Fruit fly (Drosophila melanogaster): ENCODE measurements around the gene Cog3.

The Cog3 gene

dm6 chr2L:3477057-3477755 lies 20.3 kb upstream of the Cog3 start:
- TF ChIP-seq CG5204 (GFP tag; optimal IDR thresholded peaks at IDR 0.05) (peak; percentile 66), Hr96 (GFP tag; optimal IDR thresholded peaks at IDR 0.05) (peak; percentile 28), CG1620 (GFP tag; optimal IDR thresholded peaks at IDR 0.05) (no peak), kay (GFP tag; ENCODE audit: borderline replicate concordance) (no peak), CG7045 (GFP tag; optimal IDR thresholded peaks at IDR 0.05) (peak; percentile 52), pad (GFP tag; optimal IDR thresholded peaks at IDR 0.05) (no peak), cnc (optimal IDR thresholded peaks at IDR 0.05) (peak in 1 of 2 experiments; percentile 8), Clk (GFP tag; optimal IDR thresholded peaks at IDR 0.05) (no peak), CG33017 (tag; optimal IDR thresholded peaks at IDR 0.05) (no peak), CG7101 (tag; optimal IDR thresholded peaks at IDR 0.05) (no peak), tj (GFP tag; optimal IDR thresholded peaks at IDR 0.05) (no peak), cic (GFP tag; optimal IDR thresholded peaks at IDR 0.05) (no peak), toe (GFP tag; optimal IDR thresholded peaks at IDR 0.05) (no peak), CG12768 (GFP tag; optimal IDR thresholded peaks at IDR 0.05) (no peak), Mnt (GFP tag; optimal IDR thresholded peaks at IDR 0.05) (no peak), CG14711 (tag; optimal IDR thresholded peaks at IDR 0.05) (no peak), bab1 (GFP tag; optimal IDR thresholded peaks at IDR 0.05) (peak; percentile 7), ovo (GFP tag; optimal IDR thresholded peaks at IDR 0.05) (no peak), Crg-1 (GFP tag; optimal IDR thresholded peaks at IDR 0.05) (no peak), CG11617 (GFP tag; optimal IDR thresholded peaks at IDR 0.05) (peak; percentile 24)

DNA sequence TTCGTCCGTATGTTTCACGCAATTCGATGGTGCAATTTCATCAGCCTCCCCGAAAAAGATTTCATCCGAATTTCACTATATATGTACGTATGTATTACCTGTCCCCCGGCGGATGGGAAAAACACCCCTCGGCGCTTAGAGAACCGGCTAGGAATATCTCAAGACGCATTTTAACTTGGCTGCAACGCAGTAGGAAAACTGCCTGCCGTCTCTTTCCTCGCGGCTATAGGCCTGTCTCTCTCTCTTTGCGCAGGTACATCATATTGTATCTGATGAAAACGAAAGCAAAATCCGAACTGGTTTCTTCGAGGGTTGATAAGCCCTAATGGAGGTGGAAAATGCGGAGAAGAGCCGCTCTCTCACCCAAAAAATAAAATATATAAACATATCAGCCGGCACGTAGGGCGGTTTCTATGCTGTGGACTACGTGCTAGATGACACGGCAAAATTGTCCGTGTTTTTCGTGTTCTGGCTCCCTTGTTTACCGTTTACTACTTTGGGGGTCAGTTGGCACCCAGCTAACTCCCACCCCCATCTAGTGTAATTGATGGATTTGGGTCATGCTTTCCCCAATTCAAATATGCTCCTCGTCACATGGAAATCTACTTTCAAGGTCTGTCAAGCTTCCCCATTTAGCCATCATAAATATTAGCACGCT lies 19.7 kb upstream of the Cog3 start:
- no peak for TF ChIP-seq kay (GFP tag; ENCODE audit: borderline replicate concordance)
- TF ChIP-seq CG5204 (GFP tag; optimal IDR thresholded peaks at IDR 0.05): no peak
- peak; percentile 64 to 78 for TF ChIP-seq cnc (optimal IDR thresholded peaks at IDR 0.05)
- no peak for TF ChIP-seq toe (GFP tag; optimal IDR thresholded peaks at IDR 0.05)
- no peak for TF ChIP-seq Clk (GFP tag; optimal IDR thresholded peaks at IDR 0.05)
- no peak for TF ChIP-seq Hr96 (GFP tag; optimal IDR thresholded peaks at IDR 0.05)
- no peak for TF ChIP-seq CG12768 (GFP tag; optimal IDR thresholded peaks at IDR 0.05)
- TF ChIP-seq CG14711 (tag; optimal IDR thresholded peaks at IDR 0.05): no peak
- TF ChIP-seq CG1620 (GFP tag; optimal IDR thresholded peaks at IDR 0.05): no peak
- peak; percentile 19 for TF ChIP-seq Mnt (GFP tag; optimal IDR thresholded peaks at IDR 0.05)

- TF ChIP-seq Clk (GFP tag; optimal IDR thresholded peaks at IDR 0.05): no peak
- no peak for TF ChIP-seq CG33017 (tag; optimal IDR thresholded peaks at IDR 0.05)
- no peak for TF ChIP-seq CG14711 (tag; optimal IDR thresholded peaks at IDR 0.05)
- no peak for TF ChIP-seq tj (GFP tag; optimal IDR thresholded peaks at IDR 0.05)
- no peak for TF ChIP-seq CG11617 (GFP tag; optimal IDR thresholded peaks at IDR 0.05)
- TF ChIP-seq ovo (GFP tag; optimal IDR thresholded peaks at IDR 0.05): no peak
- TF ChIP-seq CG12768 (GFP tag; optimal IDR thresholded peaks at IDR 0.05): no peak
- no peak for TF ChIP-seq cnc (optimal IDR thresholded peaks at IDR 0.05)
- no peak for TF ChIP-seq Hr96 (GFP tag; optimal IDR thresholded peaks at IDR 0.05)
- TF ChIP-seq Crg-1 (GFP tag; optimal IDR thresholded peaks at IDR 0.05): no peak
- no peak for TF ChIP-seq bab1 (GFP tag; optimal IDR thresholded peaks at IDR 0.05)
- TF ChIP-seq CG5204 (GFP tag; optimal IDR thresholded peaks at IDR 0.05): no peak
- no peak for TF ChIP-seq CG1620 (GFP tag; optimal IDR thresholded peaks at IDR 0.05)
- TF ChIP-seq Mnt (GFP tag; optimal IDR thresholded peaks at IDR 0.05): no peak
- no peak for TF ChIP-seq kay (GFP tag; ENCODE audit: borderline replicate concordance)
- TF ChIP-seq cic (GFP tag; optimal IDR thresholded peaks at IDR 0.05): no peak
- no peak for TF ChIP-seq pad (GFP tag; optimal IDR thresholded peaks at IDR 0.05)
Observed at dm6 chr2L:3475948-3476347, 19.1 kb upstream of the Cog3 start.

- TF ChIP-seq Hr96 (GFP tag; optimal IDR thresholded peaks at IDR 0.05) (no peak), Crg-1 (GFP tag; optimal IDR thresholded peaks at IDR 0.05) (no peak), ovo (GFP tag; optimal IDR thresholded peaks at IDR 0.05) (no peak), CG7045 (GFP tag; optimal IDR thresholded peaks at IDR 0.05) (no peak), toe (GFP tag; optimal IDR thresholded peaks at IDR 0.05) (no peak), bab1 (GFP tag; optimal IDR thresholded peaks at IDR 0.05) (no peak), CG7101 (tag; optimal IDR thresholded peaks at IDR 0.05) (no peak), pad (GFP tag; optimal IDR thresholded peaks at IDR 0.05) (no peak), CG14711 (tag; optimal IDR thresholded peaks at IDR 0.05) (no peak), Mnt (GFP tag; optimal IDR thresholded peaks at IDR 0.05) (no peak), tj (GFP tag; optimal IDR thresholded peaks at IDR 0.05) (no peak), Clk (GFP tag; optimal IDR thresholded peaks at IDR 0.05) (no peak), CG1620 (GFP tag; optimal IDR thresholded peaks at IDR 0.05) (no peak), CG33017 (tag; optimal IDR thresholded peaks at IDR 0.05) (no peak), cnc (optimal IDR thresholded peaks at IDR 0.05) (no peak)
Observed at dm6 chr2L:3475168-3475567, 18.3 kb upstream of the Cog3 start.

DNA sequence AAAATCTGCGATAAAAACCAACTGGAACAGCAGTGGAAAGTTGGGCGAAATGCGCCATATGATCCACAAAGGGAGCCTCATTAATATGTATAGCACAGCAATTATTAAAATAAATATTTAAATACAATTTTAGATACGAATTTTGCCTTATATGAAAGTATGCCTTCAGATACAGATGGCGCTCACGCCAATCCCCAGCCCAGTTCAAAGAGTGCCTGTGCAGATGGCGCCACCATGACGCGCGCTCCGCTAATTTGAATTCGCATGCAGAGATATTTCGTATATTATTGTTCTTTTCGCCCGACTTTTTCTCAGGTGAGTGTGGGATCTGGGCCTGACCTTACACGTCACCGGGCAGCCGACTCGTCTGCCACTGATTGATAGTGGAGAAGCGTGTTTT lies 15.4 kb upstream of the Cog3 start, which contains the start of gene Pgant4:
Gene Pgant4, plus strand, starts transcription at position 362 of the 400 bp plus-strand sequence.
- TF ChIP-seq CG1620 (GFP tag; optimal IDR thresholded peaks at IDR 0.05) (peak; percentile 73), CG12768 (GFP tag; optimal IDR thresholded peaks at IDR 0.05) (no peak), CG7101 (tag; optimal IDR thresholded peaks at IDR 0.05) (peak; percentile 44), cnc (optimal IDR thresholded peaks at IDR 0.05) (no peak), CG33017 (tag; optimal IDR thresholded peaks at IDR 0.05) (no peak), Mnt (GFP tag; optimal IDR thresholded peaks at IDR 0.05) (peak; percentile 33), CG7045 (GFP tag; optimal IDR thresholded peaks at IDR 0.05) (no peak), pad (GFP tag; optimal IDR thresholded peaks at IDR 0.05) (peak; percentile 1), CG11617 (GFP tag; optimal IDR thresholded peaks at IDR 0.05) (no peak), kay (GFP tag; ENCODE audit: borderline replicate concordance) (no peak), CG14711 (tag; optimal IDR thresholded peaks at IDR 0.05) (no peak), Hr96 (GFP tag; optimal IDR thresholded peaks at IDR 0.05) (peak; percentile 49), cic (GFP tag; optimal IDR thresholded peaks at IDR 0.05) (no peak)

Measured in whole organism, adult.